Fruit fly (Drosophila melanogaster) whole organism, embryonic: ENCODE data around the gene CG4438.

Experiments used
- CG15696 ChIP-seq: fragments of 200-800 bp; sonication (Bioruptor generic); optimal IDR thresholded peaks from 2 replicates; lab custom pipeline; 2019; ENCODE audit warnings: missing biosample characterization, mild to moderate bottlenecking, missing genetic modification characterization, moderate library complexity
- CG17361 ChIP-seq: fragments of 200-800 bp; sonication (Bioruptor generic); IDR thresholded peaks from 3 replicates; pipeline ENCODE4 v1.3.6; 2022; ENCODE audit warnings: missing biosample characterization, missing genetic modification characterization
- CG6254 ChIP-seq: fragments of 200-800 bp; sonication (Bioruptor generic); optimal IDR thresholded peaks from 3 replicates; lab custom pipeline; 2017; ENCODE audit warnings: mild to moderate bottlenecking, missing biosample characterization, missing genetic modification reagents, missing genetic modification characterization
- CTCF ChIP-seq: fragments of 200-800 bp; sonication (Bioruptor generic); optimal IDR thresholded peaks from 2 replicates; lab custom pipeline; 2017; ENCODE audit warnings: missing biosample characterization, mild to moderate bottlenecking, missing genetic modification characterization, moderate library complexity
- Jarid2 ChIP-seq: fragments of 200-800 bp; sonication (Bioruptor generic); optimal IDR thresholded peaks from 3 replicates; lab custom pipeline; 2017; ENCODE audit warnings: mild to moderate bottlenecking, missing biosample characterization, missing genetic modification reagents, missing genetic modification characterization
- NfI ChIP-seq: fragments of 200-800 bp; sonication (Bioruptor generic); optimal IDR thresholded peaks from 3 replicates; lab custom pipeline; 2018; ENCODE audit warnings: missing biosample characterization, mild to moderate bottlenecking, missing genetic modification characterization, moderate library complexity
- Ptx1 ChIP-seq: fragments of 200-800 bp; sonication (Bioruptor generic); IDR thresholded peaks from 2 replicates; pipeline ENCODE4 v1.3.6; 2022; ENCODE audit warnings: missing biosample characterization, missing genetic modification characterization
- Tbp ChIP-seq: fragments of >200 bp; optimal IDR thresholded peaks from 2 replicates; lab custom pipeline; 2018; ENCODE audit warnings: missing biosample characterization, missing genetic modification characterization
- ac ChIP-seq: fragments of 200-800 bp; sonication (Bioruptor generic); optimal IDR thresholded peaks from 3 replicates; lab custom pipeline; 2017; ENCODE audit warnings: missing biosample characterization, mild to moderate bottlenecking, missing genetic modification characterization
- gce ChIP-seq: fragments of 200-800 bp; sonication (Bioruptor generic); IDR thresholded peaks from 3 replicates; pipeline ENCODE4 v1.3.6; 2022; ENCODE audit warnings: missing biosample characterization, missing genetic modification characterization
- lilli ChIP-seq: fragments of 200-800 bp; sonication (Bioruptor generic); optimal IDR thresholded peaks from 3 replicates; lab custom pipeline; 2016; ENCODE audit warnings: missing biosample characterization, missing genetic modification characterization
- sna ChIP-seq: fragments of 200-800 bp; sonication (Bioruptor generic); IDR thresholded peaks from 2 replicates; pipeline ENCODE4 v1.3.6; 2022; ENCODE audit warnings: missing biosample characterization, missing genetic modification characterization; ENCODE audit not compliant: partially characterized antibody
- ttk ChIP-seq: fragments of 200-800 bp; sonication (Bioruptor generic); IDR thresholded peaks from 2 replicates; pipeline ENCODE4 v2.1.2; 2022; ENCODE audit warnings: missing biosample characterization, missing genetic modification characterization
- wor ChIP-seq: fragments of 200-800 bp; sonication (Bioruptor generic); IDR thresholded peaks from 2 replicates; pipeline ENCODE4 v1.3.6; 2022; ENCODE audit warnings: missing biosample characterization, missing genetic modification characterization

DNA sequence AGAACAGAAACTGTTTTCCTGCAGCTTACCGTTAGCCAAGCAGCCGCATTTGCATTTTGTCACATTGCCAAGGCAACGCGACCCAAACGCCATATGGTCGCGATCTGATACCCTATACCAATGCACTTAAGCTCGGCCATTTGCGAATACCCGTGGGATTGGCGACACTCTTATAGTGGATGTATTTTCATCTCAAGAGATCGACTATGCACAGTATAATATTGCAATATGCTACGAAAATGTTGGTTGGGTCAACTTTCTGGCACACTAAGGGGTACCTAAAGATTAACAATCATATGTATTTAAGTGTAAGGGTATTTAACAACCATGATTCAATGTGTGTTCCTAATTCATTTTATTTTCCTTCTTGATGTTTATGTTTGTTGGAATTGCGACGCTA, 40.4 kb upstream of the CG4438 start:
- TF ChIP-seq CTCF (GFP tag; lab: Kevin White, UChicago) (no peak), Ptx1 (GFP tag; lab: Robert Waterston, UW) (no peak), sna (no peak), Jarid2 (GFP tag; lab: Kevin White, UChicago) (no peak), CG15696 (tag; lab: Kevin White, UChicago) (no peak), CG6254 (GFP tag; lab: Kevin White, UChicago) (no peak), CG17361 (GFP tag; lab: Robert Waterston, UW) (no peak), lilli (GFP tag; lab: Kevin White, UChicago) (no peak), ac (GFP tag; lab: Kevin White, UChicago) (no peak), NfI (no peak), Tbp (GFP tag; lab: Kevin White, UChicago) (no peak), ttk (GFP tag; lab: Robert Waterston, UW) (no peak), wor (no peak), gce (GFP tag; lab: Robert Waterston, UW) (no peak)
